Worm (Caenorhabditis elegans) whole organism, L3 larva: Measurements from ENCODE around the gene C34F6.1.

Source experiments
- R02D3.7 ChIP-seq: fragments of 150-350 bp; optimal IDR thresholded peaks from 2 replicates; lab custom pipeline; 2014; ENCODE audit warnings: missing biosample characterization, missing genetic modification characterization
- aly-2 ChIP-seq: fragments of 150-350 bp; optimal IDR thresholded peaks from 2 replicates; lab custom pipeline; 2014; ENCODE audit warnings: missing biosample characterization, missing genetic modification characterization
- ama-1 ChIP-seq: fragments of 150-350 bp; optimal IDR thresholded peaks from 2 replicates; lab custom pipeline; 2018
- ceh-28 ChIP-seq: fragments of 150-350 bp; optimal IDR thresholded peaks from 2 replicates; lab custom pipeline; 2014; ENCODE audit warnings: missing biosample characterization, missing genetic modification reagents, missing genetic modification characterization
- ceh-82 ChIP-seq: fragments of 150-350 bp; optimal IDR thresholded peaks from 2 replicates; lab custom pipeline; 2014; ENCODE audit warnings: missing biosample characterization, missing genetic modification characterization
- egl-27 ChIP-seq: sonication (generic microtip); optimal IDR thresholded peaks from 4 replicates; lab custom pipeline; 2017; ENCODE audit warnings: missing biosample characterization, missing genetic modification reagents, missing genetic modification characterization
- egl-5 ChIP-seq: fragments of 150-350 bp; optimal IDR thresholded peaks from 2 replicates; lab custom pipeline; 2017; ENCODE audit warnings: missing biosample characterization, missing genetic modification reagents, missing genetic modification characterization, inconsistent platforms
- elt-1 ChIP-seq: fragments of 150-350 bp; optimal IDR thresholded peaks from 2 replicates; lab custom pipeline; 2014; ENCODE audit warnings: missing biosample characterization, missing genetic modification characterization
- elt-2 ChIP-seq: sonication (generic microtip); optimal IDR thresholded peaks from 2 replicates; lab custom pipeline; 2016; ENCODE audit warnings: missing genetic modification reagents, mild to moderate bottlenecking, missing genetic modification characterization, missing compliant biosample characterization
- elt-3 ChIP-seq, 3 experiments: fragments of 150-350 bp in 1 of 3; sonication (generic microtip) in 2 of 3; optimal IDR thresholded peaks; 2 replicates in 2 of 3; 4 replicates in 1 of 3; lab custom pipeline; 2014 to 2017; ENCODE audit warnings: missing biosample characterization in 3 of 3, missing genetic modification characterization in 3 of 3
- eor-1 ChIP-seq, 2 experiments: fragments of 150-350 bp; optimal IDR thresholded peaks; 2 replicates each; lab custom pipeline; 2014 to 2018; ENCODE audit warnings: missing biosample characterization in 2 of 2, missing genetic modification characterization in 2 of 2
- fkh-2 ChIP-seq: fragments of 150-350 bp; optimal IDR thresholded peaks from 2 replicates; lab custom pipeline; 2014; ENCODE audit warnings: missing biosample characterization, missing genetic modification reagents, missing genetic modification characterization
- hmg-11 ChIP-seq: sonication (generic microtip); optimal IDR thresholded peaks from 2 replicates; lab custom pipeline; 2016; ENCODE audit warnings: missing genetic modification characterization, missing compliant biosample characterization
- jun-1 ChIP-seq: fragments of 150-350 bp; optimal IDR thresholded peaks from 2 replicates; lab custom pipeline; 2014; ENCODE audit warnings: missing biosample characterization, missing genetic modification reagents, missing genetic modification characterization
- lin-15B ChIP-seq: fragments of 150-350 bp; optimal IDR thresholded peaks from 2 replicates; lab custom pipeline; 2014; ENCODE audit warnings: missing biosample characterization, missing genetic modification characterization
- lin-39 ChIP-seq: fragments of 150-350 bp; optimal IDR thresholded peaks from 2 replicates; lab custom pipeline; 2018; ENCODE audit warnings: missing biosample characterization, missing genetic modification reagents, missing genetic modification characterization
- lsy-12 ChIP-seq: sonication (generic microtip); optimal IDR thresholded peaks from 2 replicates; lab custom pipeline; 2016; ENCODE audit warnings: mild to moderate bottlenecking, missing genetic modification characterization, missing compliant biosample characterization
- mdl-1 ChIP-seq: fragments of 150-350 bp; optimal IDR thresholded peaks from 2 replicates; lab custom pipeline; 2014; ENCODE audit warnings: missing biosample characterization, missing genetic modification characterization
- nfya-1 ChIP-seq: sonication (generic microtip); optimal IDR thresholded peaks from 2 replicates; lab custom pipeline; 2017; ENCODE audit warnings: missing genetic modification characterization, mild to moderate bottlenecking, missing compliant biosample characterization, antibody characterized with exemption, moderate library complexity; ENCODE audit not compliant: insufficient read depth
- nhr-11 ChIP-seq: fragments of 150-350 bp; optimal IDR thresholded peaks from 2 replicates; lab custom pipeline; 2014; ENCODE audit warnings: missing biosample characterization, missing genetic modification characterization
- nhr-12 ChIP-seq: fragments of 150-350 bp; optimal IDR thresholded peaks from 2 replicates; lab custom pipeline; 2014; ENCODE audit warnings: missing biosample characterization, missing genetic modification characterization
- nhr-23 ChIP-seq: fragments of 150-350 bp; optimal IDR thresholded peaks from 2 replicates; lab custom pipeline; 2014; ENCODE audit warnings: missing biosample characterization, missing genetic modification reagents, missing genetic modification characterization
- nhr-25 ChIP-seq: sonication (generic microtip); optimal IDR thresholded peaks from 2 replicates; lab custom pipeline; 2017; ENCODE audit warnings: missing biosample characterization, missing genetic modification characterization
- nhr-28 ChIP-seq: fragments of 150-350 bp; optimal IDR thresholded peaks from 2 replicates; lab custom pipeline; 2014; ENCODE audit warnings: missing biosample characterization, missing genetic modification characterization
- nhr-43 ChIP-seq: sonication (generic microtip); optimal IDR thresholded peaks from 2 replicates; lab custom pipeline; 2016; ENCODE audit warnings: mild to moderate bottlenecking, missing genetic modification characterization, missing compliant biosample characterization; ENCODE audit not compliant: poor library complexity, severe bottlenecking
- nhr-67 ChIP-seq: fragments of 150-350 bp; optimal IDR thresholded peaks from 2 replicates; lab custom pipeline; 2014; ENCODE audit warnings: missing biosample characterization, missing genetic modification characterization
- nhr-76 ChIP-seq: fragments of 150-350 bp; sonication (generic microtip); optimal IDR thresholded peaks from 5 replicates; lab custom pipeline; 2014; ENCODE audit warnings: missing biosample characterization, missing genetic modification characterization
- nhr-77 ChIP-seq: fragments of 150-350 bp; optimal IDR thresholded peaks from 2 replicates; lab custom pipeline; 2014; ENCODE audit warnings: missing biosample characterization, missing genetic modification characterization
- pha-4 ChIP-seq: fragments of 150-350 bp; optimal IDR thresholded peaks from 2 replicates; lab custom pipeline; 2014; ENCODE audit warnings: missing biosample characterization, missing genetic modification reagents, missing genetic modification characterization
- pqm-1 ChIP-seq: fragments of 150-350 bp; optimal IDR thresholded peaks from 2 replicates; lab custom pipeline; 2017; ENCODE audit warnings: missing biosample characterization, missing genetic modification characterization, inconsistent platforms
- sea-2 ChIP-seq: fragments of 150-350 bp; sonication (generic microtip); optimal IDR thresholded peaks from 4 replicates; lab custom pipeline; 2014; ENCODE audit warnings: missing biosample characterization, missing genetic modification reagents, missing genetic modification characterization
- snpc-4 ChIP-seq: fragments of 150-350 bp; optimal IDR thresholded peaks from 2 replicates; lab custom pipeline; 2014; ENCODE audit warnings: missing biosample characterization, missing genetic modification characterization
- tbx-2 ChIP-seq: sonication (generic microtip); optimal IDR thresholded peaks from 2 replicates; lab custom pipeline; 2016; ENCODE audit warnings: mild to moderate bottlenecking, missing genetic modification characterization, missing compliant biosample characterization
- unc-39 ChIP-seq: sonication (generic microtip); optimal IDR thresholded peaks from 4 replicates; lab custom pipeline; 2017; ENCODE audit warnings: missing biosample characterization, missing genetic modification characterization
- ztf-4 ChIP-seq: fragments of 150-350 bp; optimal IDR thresholded peaks from 2 replicates; lab custom pipeline; 2014; ENCODE audit warnings: missing biosample characterization, missing genetic modification characterization

Gene C34F6.1

DNA sequence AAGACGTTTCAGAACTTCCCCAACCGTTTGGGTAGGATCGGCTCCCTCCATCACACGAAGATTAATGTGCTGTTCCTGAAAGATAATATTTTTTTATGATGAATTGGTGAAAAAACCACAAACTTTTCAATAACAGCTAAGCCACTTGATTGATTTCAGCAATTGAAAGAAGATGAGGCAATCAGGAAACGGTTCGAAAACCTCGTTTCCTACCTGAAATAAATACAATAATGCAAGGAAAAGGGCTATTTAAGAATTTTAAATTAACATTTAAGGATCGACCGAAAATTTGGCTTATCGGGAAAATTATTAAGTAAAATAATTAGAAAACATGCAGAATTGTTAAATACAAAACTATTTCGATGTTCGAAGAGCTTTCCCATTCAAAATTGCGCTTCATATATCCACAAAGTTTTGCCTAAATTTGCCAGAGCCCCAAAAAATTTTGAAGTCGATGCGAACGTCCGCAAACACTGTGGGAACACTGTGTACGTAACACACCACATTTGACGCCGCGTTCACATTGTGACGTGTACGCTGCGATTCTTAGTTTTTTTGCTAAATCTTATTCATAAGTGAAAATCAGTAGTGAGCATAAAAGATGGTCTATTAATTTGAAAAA is 26.1 kb upstream of the C34F6.1 start, which contains the start of gene C34F6.9:
Gene C34F6.9 (minus strand): TSS at position 51 of the 622 bp plus-strand sequence.
- TF ChIP-seq elt-3 (tag; optimal IDR thresholded peaks at IDR 0.05; lab: Kevin White, UChicago) (no peak), nhr-12 (tag; lab: Kevin White, UChicago) (no peak), hmg-11 (tag; lab: Kevin White, UChicago) (peak; percentile 31)

DNA sequence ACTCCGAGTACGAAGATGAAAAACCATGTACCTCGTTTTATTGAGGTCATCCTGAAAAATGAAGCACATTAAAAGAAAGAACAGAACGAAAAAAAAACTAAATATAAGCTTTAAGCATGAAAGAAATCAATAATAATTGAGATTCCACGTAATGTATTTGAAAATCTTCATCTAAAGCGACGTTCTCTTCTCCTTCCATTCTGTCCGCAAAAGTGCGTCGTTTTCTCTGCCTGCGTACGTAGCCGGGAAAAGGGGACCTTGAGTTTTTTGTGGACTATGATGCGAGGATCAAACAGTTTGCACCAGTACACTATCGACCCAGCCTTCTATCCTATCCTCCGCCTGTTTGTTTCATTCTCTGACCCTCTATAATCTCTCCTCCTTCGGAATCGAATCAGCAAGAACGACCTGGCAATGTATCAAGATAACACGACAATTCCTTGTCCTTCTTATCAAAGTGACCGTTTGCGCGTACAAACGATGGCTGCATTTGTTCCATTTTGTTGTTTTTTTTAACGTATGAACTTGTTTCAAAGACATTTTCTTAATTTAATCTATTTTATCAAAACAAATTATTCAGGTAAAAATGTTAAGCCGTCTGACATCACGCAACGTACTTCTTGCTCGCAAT is 18.9 kb upstream of the C34F6.1 start, which contains the start of the genes C34F6.7 and idh-2:
Gene C34F6.7 (minus strand): TSS at position 51 of the 631 bp plus-strand sequence.
Gene idh-2 (plus strand): TSS at position 581 of the 631 bp plus-strand sequence.
- TF ChIP-seq mdl-1 (no peak), hmg-11 (tag; lab: Kevin White, UChicago) (peak; percentile 64), nhr-23 (tag; lab: Kevin White, UChicago) (peak; percentile 73), nhr-43 (peak; percentile 72), elt-2 (tag; lab: Kevin White, UChicago) (peak; percentile 43), egl-5 (tag; lab: Kevin White, UChicago) (no peak), nfya-1 (tag; lab: Kevin White, UChicago) (peak; percentile 31), elt-3 (tag; optimal IDR thresholded peaks at IDR 0.05; lab: Kevin White, UChicago) (peak in 1 of 3 experiments; percentile 22), nhr-25 (tag; lab: Kevin White, UChicago) (peak; percentile 33)
- TF ChIP-seq, all 47 proteins: peak for 7

DNA sequence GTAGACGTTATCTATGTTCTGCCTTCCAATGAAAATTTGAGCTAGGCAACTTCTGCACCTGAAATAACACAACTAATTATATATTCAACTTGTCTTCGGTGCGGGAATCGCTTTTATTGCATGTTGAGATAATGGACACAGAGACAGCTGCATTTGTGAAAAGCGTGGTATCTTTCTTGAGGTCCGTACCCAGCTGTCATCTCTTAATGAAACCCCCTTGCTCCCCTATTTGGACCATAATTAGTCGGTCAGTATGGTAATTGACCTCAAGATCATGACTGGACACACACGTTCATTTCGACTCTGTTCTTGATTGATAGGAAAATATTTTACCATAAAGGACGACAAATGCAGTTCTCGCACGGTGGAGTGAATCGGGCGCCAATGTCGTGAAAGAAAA is 14.7 kb upstream of the C34F6.1 start:
- TF ChIP-seq ztf-4 (tag; lab: Kevin White, UChicago) (no peak), nhr-67 (tag; lab: Kevin White, UChicago) (no peak), lin-15B (tag; lab: Kevin White, UChicago) (no peak)

DNA sequence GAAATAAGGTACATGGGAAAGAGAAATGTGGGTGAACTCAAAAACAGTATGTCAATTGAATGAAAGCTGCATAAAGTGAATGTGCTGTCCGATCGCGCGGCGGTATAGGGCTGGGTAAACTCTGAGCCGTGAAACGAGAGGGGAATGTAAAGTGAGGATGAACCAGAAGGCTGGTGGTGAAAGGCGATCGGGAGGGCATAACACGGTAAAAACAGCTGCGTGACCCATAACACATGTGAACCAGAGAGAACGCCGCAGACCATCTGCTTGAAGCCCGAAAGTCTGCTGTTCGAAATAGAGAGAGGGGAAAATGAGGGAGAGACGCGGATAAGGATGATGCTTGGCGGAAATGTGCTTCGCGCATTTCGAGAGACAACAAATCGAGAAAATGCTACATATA is 13.8 kb upstream of the C34F6.1 start:
- TF ChIP-seq sea-2 (GFP tag; lab: Kevin White, UChicago): no peak
- TF ChIP-seq nhr-11 (tag; lab: Kevin White, UChicago): no peak
- no peak for TF ChIP-seq nhr-12 (tag; lab: Kevin White, UChicago)
- no peak for TF ChIP-seq fkh-2 (tag; lab: Kevin White, UChicago)
- no peak for TF ChIP-seq nhr-28 (tag; lab: Kevin White, UChicago)

DNA sequence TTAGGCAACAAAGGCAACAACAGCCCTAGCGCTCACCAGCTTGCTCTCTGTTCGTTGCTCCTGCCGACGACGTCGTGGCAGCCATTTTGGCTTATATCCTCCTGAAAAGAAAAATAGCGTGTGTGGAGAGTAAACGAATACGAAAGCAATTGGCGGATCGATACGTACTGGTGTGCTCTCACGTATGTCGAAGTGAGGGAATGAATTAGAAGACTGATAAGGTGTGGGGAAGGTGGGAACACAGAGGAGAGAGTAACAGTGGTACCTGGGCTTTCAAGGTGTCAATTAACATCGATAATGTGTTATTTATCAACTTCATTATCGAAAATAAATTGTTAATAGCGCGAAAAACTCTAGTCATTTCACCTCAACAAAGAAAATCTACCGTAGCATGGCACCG is 12.1 kb upstream of the C34F6.1 start, which contains the start of gene C34F6.5:
Gene C34F6.5 (minus strand): TSS at position 101 of the 400 bp plus-strand sequence.
- no peak for TF ChIP-seq lin-15B (tag; lab: Kevin White, UChicago)
- TF ChIP-seq nhr-76 (tag; lab: Kevin White, UChicago): no peak
- TF ChIP-seq ztf-4 (tag; lab: Kevin White, UChicago): no peak
- TF ChIP-seq aly-2 (tag; lab: Kevin White, UChicago): no peak
- no peak for TF ChIP-seq nhr-25 (tag; lab: Kevin White, UChicago)
- no peak for TF ChIP-seq nhr-43
- TF ChIP-seq unc-39 (tag; lab: Kevin White, UChicago): no peak
- TF ChIP-seq R02D3.7: no peak
- TF ChIP-seq elt-3 (tag; optimal IDR thresholded peaks at IDR 0.05; lab: Kevin White, UChicago): no peak
- no peak for TF ChIP-seq hmg-11 (tag; lab: Kevin White, UChicago)
- TF ChIP-seq ama-1: no peak

DNA sequence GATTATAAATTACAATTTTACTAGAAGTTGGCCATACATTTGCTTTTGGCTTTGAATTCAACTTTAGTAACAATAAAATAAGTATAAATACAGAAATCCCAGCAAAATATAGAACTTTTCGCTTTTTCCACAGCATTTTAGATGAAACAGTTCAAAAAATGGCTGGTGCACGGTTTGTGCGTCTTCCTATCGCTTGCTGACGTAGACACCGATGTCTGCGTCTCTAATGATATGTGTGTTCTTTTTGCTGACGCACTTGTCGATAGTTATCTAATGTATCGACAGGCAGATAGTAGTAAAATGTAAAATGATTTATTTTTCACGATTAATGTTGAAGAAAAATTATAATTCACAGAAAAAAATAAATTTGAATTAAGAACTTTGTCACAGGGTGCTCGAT is 10.3 kb upstream of the C34F6.1 start, which contains the start of gene hst-2:
Gene hst-2 (minus strand): TSS at position 203 of the 400 bp plus-strand sequence.
- TF ChIP-seq pha-4 (tag; lab: Kevin White, UChicago) (peak; percentile 96), nhr-11 (tag; lab: Kevin White, UChicago) (peak; percentile 25), ztf-4 (tag; lab: Kevin White, UChicago) (peak; percentile 7), elt-2 (tag; lab: Kevin White, UChicago) (peak; percentile 80), tbx-2 (tag; lab: Kevin White, UChicago) (peak; percentile 88), pqm-1 (tag; lab: Kevin White, UChicago) (peak; percentile 62), unc-39 (tag; lab: Kevin White, UChicago) (no peak), lsy-12 (tag; lab: Kevin White, UChicago) (peak; percentile 74), nhr-28 (tag; lab: Kevin White, UChicago) (no peak), eor-1 (tag; optimal IDR thresholded peaks at IDR 0.05; lab: Kevin White, UChicago) (no peak), aly-2 (tag; lab: Kevin White, UChicago) (no peak), nhr-77 (tag; lab: Kevin White, UChicago) (peak; percentile 55), ceh-28 (peak; percentile 82), elt-3 (tag; optimal IDR thresholded peaks at IDR 0.05; lab: Kevin White, UChicago) (peak in 1 of 3 experiments; percentile 18), lin-39 (tag; lab: Kevin White, UChicago) (peak; percentile 34), sea-2 (GFP tag; lab: Kevin White, UChicago) (no peak), egl-27 (tag; lab: Kevin White, UChicago) (no peak), nhr-43 (peak; percentile 84), mdl-1 (no peak), nfya-1 (tag; lab: Kevin White, UChicago) (peak; percentile 85), nhr-25 (tag; lab: Kevin White, UChicago) (peak; percentile 89), jun-1 (tag; lab: Kevin White, UChicago) (peak; percentile 90), snpc-4 (tag; lab: Kevin White, UChicago) (peak; percentile 54), egl-5 (tag; lab: Kevin White, UChicago) (peak; percentile 53), ceh-82 (tag; lab: Kevin White, UChicago) (peak; percentile 45), R02D3.7 (peak; percentile 52), lin-15B (tag; lab: Kevin White, UChicago) (peak; percentile 52), elt-1 (peak; percentile 6), hmg-11 (tag; lab: Kevin White, UChicago) (peak; percentile 84), nhr-23 (tag; lab: Kevin White, UChicago) (peak; percentile 93)
